Worm (Caenorhabditis elegans): ENCODE data around the gene egli-1.

The egli-1 gene

ce11 chrII:9319058-9319915 lies 4.5 kb upstream of the egli-1 start, which contains the start of the genes csa-1 and wdfy-2:
TSS of gene csa-1 (minus strand) at chrII:9319726.
TSS of gene wdfy-2 (plus strand) at chrII:9319865.
- no peak for TF ChIP-seq lsy-2 (tag; optimal IDR thresholded peaks at IDR 0.05)
- no peak for TF ChIP-seq mab-5 (tag; optimal IDR thresholded peaks at IDR 0.05)
- no peak for TF ChIP-seq unc-39 (tag; optimal IDR thresholded peaks at IDR 0.05)
- TF ChIP-seq cnd-1 (tag; optimal IDR thresholded peaks at IDR 0.05) = no peak
- no peak for TF ChIP-seq elt-3 (tag; optimal IDR thresholded peaks at IDR 0.05)
- no peak for TF ChIP-seq ztf-11 (tag; optimal IDR thresholded peaks at IDR 0.05)
- TF ChIP-seq snpc-4 (tag; optimal IDR thresholded peaks at IDR 0.05) = no peak
- no peak for TF ChIP-seq nhr-2 (tag; optimal IDR thresholded peaks at IDR 0.05)
- TF ChIP-seq nhr-76 (tag; optimal IDR thresholded peaks at IDR 0.05) = no peak

- TF ChIP-seq unc-120 (tag; optimal IDR thresholded peaks at IDR 0.05; ENCODE audit: poor library complexity, severe bottlenecking) (no peak), mep-1 (tag; optimal IDR thresholded peaks at IDR 0.05) (peak; percentile 36), ztf-11 (tag; optimal IDR thresholded peaks at IDR 0.05) (no peak), lsy-2 (tag; optimal IDR thresholded peaks at IDR 0.05) (peak; percentile 12), sptf-1 (tag; optimal IDR thresholded peaks at IDR 0.05) (no peak), blmp-1 (tag; optimal IDR thresholded peaks at IDR 0.05) (no peak), flh-1 (GFP tag; optimal IDR thresholded peaks at IDR 0.05) (no peak), ces-1 (GFP tag; optimal IDR thresholded peaks at IDR 0.05) (peak; percentile 74)
These were observed 850 bp upstream of the egli-1 start, which contains the start of gene rab-39 for ce11 chrII:9322870-9323349. TSS of gene rab-39 (minus strand) at chrII:9322920.

ce11 chrII:9324824-9325351 lies 1.1 kb downstream of the egli-1 start, which contains the start of gene eat-3:
TSS of gene eat-3 (plus strand) at chrII:9324874.
- peak; percentile 12 for TF ChIP-seq ces-1 (GFP tag; optimal IDR thresholded peaks at IDR 0.05)
- peak; percentile 19 for TF ChIP-seq unc-62 (GFP tag; optimal IDR thresholded peaks at IDR 0.05)
- TF ChIP-seq bed-3 (GFP tag; optimal IDR thresholded peaks at IDR 0.05) = no peak
- peak; percentile 43 for TF ChIP-seq unc-120 (tag; optimal IDR thresholded peaks at IDR 0.05; ENCODE audit: poor library complexity, severe bottlenecking)
- TF ChIP-seq drap-1 (GFP tag; optimal IDR thresholded peaks at IDR 0.05) = no peak

- TF ChIP-seq lin-13 (tag; optimal IDR thresholded peaks at IDR 0.05) = no peak
- TF ChIP-seq ham-2 (GFP tag; optimal IDR thresholded peaks at IDR 0.05) = no peak
- no peak for TF ChIP-seq snpc-4 (tag; optimal IDR thresholded peaks at IDR 0.05)
- no peak for TF ChIP-seq flh-1 (GFP tag; optimal IDR thresholded peaks at IDR 0.05)
These were observed 1.8 kb downstream of the egli-1 start for ce11 chrII:9325555-9325954.

- TF ChIP-seq M03D4.4 (tag; optimal IDR thresholded peaks at IDR 0.05) (no peak), ceh-43 (GFP tag; optimal IDR thresholded peaks at IDR 0.05) (no peak), nhr-2 (tag; optimal IDR thresholded peaks at IDR 0.05) (no peak), unc-39 (tag; optimal IDR thresholded peaks at IDR 0.05) (no peak), lsy-2 (tag; optimal IDR thresholded peaks at IDR 0.05) (no peak), drap-1 (GFP tag; optimal IDR thresholded peaks at IDR 0.05) (no peak), ztf-11 (tag; optimal IDR thresholded peaks at IDR 0.05) (no peak), elt-3 (tag; optimal IDR thresholded peaks at IDR 0.05) (no peak), lin-32 (GFP tag; optimal IDR thresholded peaks at IDR 0.05) (no peak), mep-1 (tag; optimal IDR thresholded peaks at IDR 0.05) (no peak), bed-3 (GFP tag; optimal IDR thresholded peaks at IDR 0.05) (no peak), mls-2 (tag; optimal IDR thresholded peaks at IDR 0.05) (no peak), nhr-28 (tag; optimal IDR thresholded peaks at IDR 0.05) (no peak), sem-2 (GFP tag; optimal IDR thresholded peaks at IDR 0.05) (no peak), mab-5 (tag; optimal IDR thresholded peaks at IDR 0.05) (no peak), unc-120 (tag; optimal IDR thresholded peaks at IDR 0.05; ENCODE audit: poor library complexity, severe bottlenecking) (no peak), cnd-1 (tag; optimal IDR thresholded peaks at IDR 0.05) (no peak), elt-1 (tag; optimal IDR thresholded peaks at IDR 0.05; ENCODE audit: borderline replicate concordance, insufficient read depth) (no peak)
These were observed 5.7 kb downstream of the egli-1 start, which contains the start of gene wbp-2 for ce11 chrII:9329474-9329873. TSS of gene wbp-2 (plus strand) at chrII:9329774.
